Fruit fly (Drosophila melanogaster) whole organism, prepupa: ENCODE data around the gene CG18666.

Experiments
- CG6163 ChIP-seq: fragments of 200-800 bp; sonication (Bioruptor generic); IDR thresholded peaks from 3 replicates; pipeline ENCODE4 v1.3.6; 2022; ENCODE audit warnings: missing biosample characterization, missing genetic modification characterization
- Ets21C ChIP-seq: fragments of 200-800 bp; sonication (Bioruptor generic); optimal IDR thresholded peaks from 3 replicates; lab custom pipeline; 2016; ENCODE audit warnings: missing biosample characterization, missing genetic modification characterization
- Hr4 ChIP-seq: fragments of 200-800 bp; sonication (Bioruptor generic); optimal IDR thresholded peaks from 3 replicates; lab custom pipeline; 2016; ENCODE audit warnings: missing biosample characterization, missing genetic modification characterization
- Met ChIP-seq: fragments of 200-800 bp; sonication (Bioruptor generic); optimal IDR thresholded peaks from 3 replicates; lab custom pipeline; 2016; ENCODE audit warnings: missing biosample characterization, missing genetic modification characterization
- ss ChIP-seq, 2 experiments: fragments of 200-800 bp; sonication (Bioruptor generic); optimal IDR thresholded peaks; 2 replicates in 1 of 2; 3 replicates in 1 of 2; lab custom pipeline; 2017 to 2018; ENCODE audit warnings: mild to moderate bottlenecking in 2 of 2, missing biosample characterization in 2 of 2, missing genetic modification characterization in 2 of 2, moderate library complexity in 1 of 2

DNA sequence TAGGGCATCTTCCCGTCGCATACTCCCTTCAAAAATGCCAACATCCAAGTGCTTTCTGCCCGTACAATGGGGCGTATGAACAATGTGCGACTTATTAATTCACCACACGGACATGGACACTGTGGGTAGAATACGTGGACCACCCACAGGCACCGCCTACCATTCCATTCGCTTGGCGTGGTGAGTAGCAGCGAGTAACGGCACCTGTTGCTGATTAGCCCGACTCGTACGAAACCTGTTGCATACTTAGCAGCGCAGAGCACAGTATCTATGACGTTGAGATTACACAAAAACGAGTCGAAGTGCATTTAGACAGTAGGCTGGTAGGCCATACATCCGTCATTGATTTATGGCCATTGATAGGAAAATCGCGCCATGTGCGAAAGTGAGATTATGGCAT lies 47.4 kb downstream of the CG18666 start:
- TF ChIP-seq CG6163 (GFP tag; lab: Robert Waterston, UW) (no peak), ss (GFP tag; optimal IDR thresholded peaks at IDR 0.05; lab: Kevin White, UChicago) (no peak), Met (GFP tag; lab: Kevin White, UChicago) (no peak), Hr4 (GFP tag; lab: Kevin White, UChicago) (no peak), Ets21C (GFP tag; lab: Kevin White, UChicago) (no peak)
